Worm (Caenorhabditis elegans): ENCODE results near the gene F15B9.10.

DNA sequence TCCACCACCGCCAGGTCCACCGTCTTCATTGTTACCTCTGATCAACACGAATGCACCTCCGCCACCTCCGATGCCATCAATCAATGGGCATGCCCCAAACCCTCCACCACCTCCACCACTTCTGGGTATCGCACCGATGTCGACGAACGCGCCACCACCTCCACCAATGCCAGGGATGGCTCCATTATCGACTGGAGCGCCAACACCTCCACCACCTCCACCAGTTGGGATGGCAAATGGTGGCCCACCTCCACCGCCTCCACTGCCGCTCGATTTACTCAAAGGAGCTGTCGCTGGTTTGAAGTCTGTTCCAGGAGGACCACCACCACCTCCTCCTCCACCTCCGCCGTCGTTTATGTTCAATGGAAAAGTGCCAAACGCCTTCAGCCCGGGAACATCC lies 4.4 kb downstream of the F15B9.10 start:
- no peak for TF ChIP-seq mec-3 (tag; optimal IDR thresholded peaks at IDR 0.05; ENCODE audit: borderline replicate concordance)
- TF ChIP-seq pax-1 (tag; optimal IDR thresholded peaks at IDR 0.05): no peak
- TF ChIP-seq ceh-9 (tag; optimal IDR thresholded peaks at IDR 0.05): no peak
- no peak for TF ChIP-seq nfya-1 (tag; optimal IDR thresholded peaks at IDR 0.05)
- TF ChIP-seq gmeb-2 (tag; optimal IDR thresholded peaks at IDR 0.05): no peak
- TF ChIP-seq odd-2 (tag; optimal IDR thresholded peaks at IDR 0.05): no peak
- TF ChIP-seq ceh-19 (GFP tag; optimal IDR thresholded peaks at IDR 0.05): no peak
- TF ChIP-seq ref-2 (tag; optimal IDR thresholded peaks at IDR 0.05): no peak
- TF ChIP-seq ceh-18 (tag; optimal IDR thresholded peaks at IDR 0.05): no peak
- TF ChIP-seq nhr-232 (tag; optimal IDR thresholded peaks at IDR 0.05): no peak
- no peak for TF ChIP-seq fkh-6 (tag; optimal IDR thresholded peaks at IDR 0.05)
- no peak for TF ChIP-seq pat-9 (tag; optimal IDR thresholded peaks at IDR 0.05)
